Worm (Caenorhabditis elegans) whole organism, L2 larva: ENCODE results near the gene sid-3.

Experiments
- ZK546.5 ChIP-seq: sonication (generic microtip); optimal IDR thresholded peaks from 2 replicates; lab custom pipeline; 2017; ENCODE audit warnings: missing biosample characterization, missing genetic modification characterization
- ama-1 ChIP-seq: fragments of 150-350 bp; optimal IDR thresholded peaks from 2 replicates; lab custom pipeline; 2018; ENCODE audit warnings: inconsistent platforms
- gmeb-1 ChIP-seq: fragments of 150-350 bp; optimal IDR thresholded peaks from 2 replicates; lab custom pipeline; 2014; ENCODE audit warnings: missing biosample characterization, missing genetic modification characterization
- mab-5 ChIP-seq: fragments of 150-350 bp; optimal IDR thresholded peaks from 2 replicates; lab custom pipeline; 2014; ENCODE audit warnings: missing biosample characterization, missing genetic modification characterization
- mdl-1 ChIP-seq, 2 experiments: fragments of 150-350 bp in 1 of 2; sonication (generic microtip) in 1 of 2; optimal IDR thresholded peaks; 2 replicates each; lab custom pipeline; 2017; ENCODE audit warnings: missing biosample characterization in 2 of 2, missing genetic modification characterization in 2 of 2
- snpc-4 ChIP-seq: fragments of 150-350 bp; optimal IDR thresholded peaks from 2 replicates; lab custom pipeline; 2014; ENCODE audit warnings: missing biosample characterization, missing genetic modification characterization
- ztf-11 ChIP-seq: sonication (generic microtip); optimal IDR thresholded peaks from 2 replicates; lab custom pipeline; 2017; ENCODE audit warnings: missing biosample characterization, missing genetic modification characterization
- ztf-4 ChIP-seq: fragments of 150-350 bp; optimal IDR thresholded peaks from 2 replicates; lab custom pipeline; 2014; ENCODE audit warnings: missing biosample characterization, missing genetic modification characterization

- no peak for TF ChIP-seq ztf-4 (tag; lab: Kevin White, UChicago)
- no peak for TF ChIP-seq snpc-4 (tag; lab: Kevin White, UChicago)
- no peak for TF ChIP-seq ztf-11
- TF ChIP-seq mdl-1 (tag; optimal IDR thresholded peaks at IDR 0.05; lab: Kevin White, UChicago), result no peak
- TF ChIP-seq ZK546.5 (tag; lab: Kevin White, UChicago), result no peak
- no peak for TF ChIP-seq gmeb-1 (tag; lab: Kevin White, UChicago)
- TF ChIP-seq mab-5 (tag; lab: Kevin White, UChicago), result no peak
- TF ChIP-seq ama-1 (lab: Kevin White, UChicago), result no peak
Observed at ce11 chrX:17215753-17216152, 29.6 kb downstream of the sid-3 start.
